Worm (Caenorhabditis elegans) whole organism, mixed stage, embryonic: ENCODE results near the gene clec-5.

Experiments used
- nhr-237 ChIP-seq: fragments of 150-350 bp; optimal IDR thresholded peaks from 2 replicates; lab custom pipeline; 2014; ENCODE audit warnings: missing biosample characterization, missing genetic modification characterization
- nhr-76 ChIP-seq: sonication (generic microtip); optimal IDR thresholded peaks from 2 replicates; lab custom pipeline; 2017; ENCODE audit warnings: missing biosample characterization, missing genetic modification characterization
- pha-4 ChIP-seq: fragments of 150-350 bp; optimal IDR thresholded peaks from 2 replicates; lab custom pipeline; 2018; ENCODE audit warnings: missing biosample characterization, missing genetic modification reagents, missing genetic modification characterization
- unc-39 ChIP-seq: fragments of 150-350 bp; optimal IDR thresholded peaks from 2 replicates; lab custom pipeline; 2014; ENCODE audit warnings: missing biosample characterization, missing genetic modification characterization

DNA sequence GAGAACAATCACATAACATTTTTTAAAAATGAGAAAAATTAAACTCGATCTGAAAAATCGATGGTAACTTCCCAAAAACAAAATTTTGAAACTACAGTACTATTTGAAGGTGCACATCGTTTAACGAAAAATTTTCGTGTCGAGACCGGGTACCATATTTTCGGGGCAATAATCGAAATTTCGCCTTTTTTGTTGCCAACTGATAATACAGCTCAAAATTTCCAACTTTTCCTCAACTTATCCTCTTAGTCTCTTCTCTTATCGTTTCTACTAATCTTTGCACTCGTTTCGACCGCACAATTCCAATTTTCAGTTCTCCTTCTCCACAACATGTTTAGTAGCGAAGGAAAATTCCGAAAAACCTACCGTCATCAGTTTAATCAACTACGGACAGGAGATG, 23.5 kb upstream of the clec-5 start, which contains the start of gene rom-1:
- TF ChIP-seq unc-39 (tag; lab: Kevin White, UChicago), result no peak
- no peak for TF ChIP-seq nhr-237 (tag; lab: Kevin White, UChicago)
- TF ChIP-seq pha-4 (tag; lab: Kevin White, UChicago), result no peak
- TF ChIP-seq nhr-76 (tag; lab: Kevin White, UChicago), result no peak
